Worm (Caenorhabditis elegans) whole organism, early embryonic: Measurements from ENCODE around the gene pitr-3.

ENCODE experiments used
- ama-1 ChIP-seq: fragments of 150-350 bp; optimal IDR thresholded peaks from 2 replicates; lab custom pipeline; 2014
- tbx-37 ChIP-seq: fragments of 200-800 bp; sonication (Bioruptor generic); conservative IDR thresholded peaks from 2 replicates; pipeline ENCODE4 v1.3.6; 2022; ENCODE audit warnings: missing genetic modification reagents, missing genetic modification characterization, missing compliant biosample characterization

DNA sequence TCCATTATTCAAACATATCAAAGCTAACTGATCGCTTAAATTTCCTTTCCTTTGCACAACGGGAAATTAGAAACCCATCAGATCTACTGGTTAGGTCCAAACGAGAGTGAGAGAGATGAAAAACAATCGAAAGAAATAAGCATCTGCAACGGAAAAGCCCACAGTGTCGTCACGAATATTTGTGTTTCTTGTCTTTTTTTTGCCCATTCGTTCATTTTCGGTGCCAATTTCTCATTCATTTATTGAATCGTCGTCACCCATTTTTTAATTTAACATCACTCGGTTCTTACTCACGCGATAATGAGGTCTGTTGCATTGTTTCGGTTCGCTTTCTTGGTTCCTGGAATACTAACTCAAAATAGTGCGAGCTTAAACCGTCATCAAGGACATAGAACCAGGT is 17.0 kb downstream of the pitr-3 start, which contains the start of gene F21C10.6:
- TF ChIP-seq tbx-37 (GFP tag; lab: Robert Waterston, UW) (no peak), ama-1 (no peak)
